Fruit fly (Drosophila melanogaster) whole organism, wandering third instar larva: Measurements from ENCODE around the gene jv.

Source experiments
- Abd-B ChIP-seq: fragments of >200 bp; optimal IDR thresholded peaks from 2 replicates; lab custom pipeline; 2017; ENCODE audit warnings: missing biosample characterization, missing genetic modification characterization
- CG32264 ChIP-seq: fragments of 200-800 bp; sonication (Bioruptor generic); optimal IDR thresholded peaks from 2 replicates; lab custom pipeline; 2016; ENCODE audit warnings: missing biosample characterization, missing genetic modification characterization
- CG9705 ChIP-seq: fragments of 200-800 bp; sonication (Bioruptor generic); optimal IDR thresholded peaks from 2 replicates; lab custom pipeline; 2018; ENCODE audit warnings: missing biosample characterization, mild to moderate bottlenecking, missing genetic modification characterization
- Dfd ChIP-seq: fragments of >200 bp; optimal IDR thresholded peaks from 2 replicates; lab custom pipeline; 2017; ENCODE audit warnings: missing biosample characterization, missing genetic modification characterization
- Dif ChIP-seq: fragments of 200-275, 200-300 bp; sonication (Bioruptor generic); optimal IDR thresholded peaks from 2 replicates; lab custom pipeline; 2018; ENCODE audit warnings: missing biosample characterization, missing genetic modification characterization; ENCODE audit not compliant: partially characterized antibody
- GATAd ChIP-seq: sonication (Bioruptor generic); optimal IDR thresholded peaks from 2 replicates; lab custom pipeline; 2016; ENCODE audit warnings: missing biosample characterization, missing genetic modification characterization
- HLH106 ChIP-seq: fragments of 200-800 bp; optimal IDR thresholded peaks from 3 replicates; lab custom pipeline; 2019; ENCODE audit warnings: missing biosample characterization, mild to moderate bottlenecking, missing genetic modification characterization, moderate library complexity
- Hnf4 ChIP-seq: fragments of 200-800 bp; sonication (Bioruptor generic); optimal IDR thresholded peaks from 2 replicates; lab custom pipeline; 2016; ENCODE audit warnings: missing biosample characterization, mild to moderate bottlenecking, missing genetic modification characterization
- Hr78 ChIP-seq: fragments of >200 bp; optimal IDR thresholded peaks from 2 replicates; lab custom pipeline; 2017; ENCODE audit warnings: missing biosample characterization, missing genetic modification characterization
- Hr83 ChIP-seq: fragments of 200-300 bp; sonication (Bioruptor generic); optimal IDR thresholded peaks from 2 replicates; lab custom pipeline; 2016; ENCODE audit warnings: missing biosample characterization, mild to moderate bottlenecking, missing genetic modification characterization, moderate library complexity; ENCODE audit not compliant: poor library complexity, severe bottlenecking
- Jra ChIP-seq: sonication (Bioruptor generic); optimal IDR thresholded peaks from 2 replicates; lab custom pipeline; 2016; ENCODE audit warnings: missing biosample characterization, missing genetic modification characterization
- Mio ChIP-seq: sonication (Bioruptor generic); optimal IDR thresholded peaks from 2 replicates; lab custom pipeline; 2016; ENCODE audit warnings: missing biosample characterization, missing genetic modification characterization
- Myc ChIP-seq: fragments of >200 bp; optimal IDR thresholded peaks from 2 replicates; lab custom pipeline; 2017
- N ChIP-seq: fragments of >200 bp; optimal IDR thresholded peaks from 2 replicates; lab custom pipeline; 2018; ENCODE audit warnings: missing biosample characterization, missing external identifiers, missing genetic modification characterization
- OdsH ChIP-seq: fragments of 200-800 bp; sonication (Bioruptor generic); optimal IDR thresholded peaks from 2 replicates; lab custom pipeline; 2016; ENCODE audit warnings: missing biosample characterization, mild to moderate bottlenecking, missing genetic modification characterization
- Rel ChIP-seq, 2 experiments: fragments of 200-800 bp; sonication (Bioruptor generic) in 1 of 2; optimal IDR thresholded peaks; 2 replicates in 1 of 2; 3 replicates in 1 of 2; lab custom pipeline; 2016 to 2019; ENCODE audit warnings: mild to moderate bottlenecking in 2 of 2, missing biosample characterization in 2 of 2, missing genetic modification characterization in 2 of 2, moderate library complexity in 1 of 2
- Sp1 ChIP-seq: fragments of 200-800 bp; sonication (Bioruptor generic); optimal IDR thresholded peaks from 3 replicates; lab custom pipeline; 2019; ENCODE audit warnings: missing biosample characterization, mild to moderate bottlenecking, missing genetic modification characterization, moderate library complexity
- Vsx2 ChIP-seq: fragments of 200-300, 225-300 bp; sonication (Bioruptor generic); optimal IDR thresholded peaks from 2 replicates; lab custom pipeline; 2018; ENCODE audit warnings: missing biosample characterization, missing genetic modification characterization; ENCODE audit not compliant: partially characterized antibody
- br ChIP-seq: fragments of 200-800 bp; sonication (Bioruptor generic); optimal IDR thresholded peaks from 2 replicates; lab custom pipeline; 2016; ENCODE audit warnings: missing biosample characterization, missing genetic modification characterization
- brk ChIP-seq: fragments of 200-800 bp; sonication (Bioruptor generic); optimal IDR thresholded peaks from 2 replicates; lab custom pipeline; 2016; ENCODE audit warnings: missing biosample characterization, mild to moderate bottlenecking, missing genetic modification characterization
- dl ChIP-seq, 2 experiments: fragments of 175-275, 200-275 bp in 1 of 2; fragments of 200-275 bp in 1 of 2; sonication (Bioruptor generic); optimal IDR thresholded peaks; lab custom pipeline; 2018; ENCODE audit warnings: mild to moderate bottlenecking in 2 of 2, missing biosample characterization in 2 of 2, missing genetic modification characterization in 2 of 2, moderate library complexity in 2 of 2; ENCODE audit not compliant: partially characterized antibody in 2 of 2, insufficient read depth in 1 of 2
- dmrt93B ChIP-seq: fragments of 200-800 bp; sonication (Bioruptor generic); optimal IDR thresholded peaks from 2 replicates; lab custom pipeline; 2018; ENCODE audit warnings: missing biosample characterization, mild to moderate bottlenecking, missing genetic modification characterization
- dsf ChIP-seq: sonication (Bioruptor generic); optimal IDR thresholded peaks from 2 replicates; lab custom pipeline; 2016; ENCODE audit warnings: missing biosample characterization, missing genetic modification characterization, borderline replicate concordance
- foxo ChIP-seq, 2 experiments: fragments of 200-800 bp; sonication (Bioruptor generic); optimal IDR thresholded peaks; 2 replicates in 1 of 2; 3 replicates in 1 of 2; lab custom pipeline; 2016 to 2017; ENCODE audit warnings: missing biosample characterization in 2 of 2, missing genetic modification characterization in 2 of 2
- fru ChIP-seq: fragments of 200-800 bp; sonication (Bioruptor generic); optimal IDR thresholded peaks from 3 replicates; lab custom pipeline; 2016; ENCODE audit warnings: missing biosample characterization, mild to moderate bottlenecking, missing genetic modification characterization
- h ChIP-seq: fragments of 200-800 bp; sonication (Bioruptor generic); optimal IDR thresholded peaks from 3 replicates; lab custom pipeline; 2016; ENCODE audit warnings: missing biosample characterization, mild to moderate bottlenecking, missing genetic modification characterization
- jim ChIP-seq: fragments of 175-275, 200-325 bp; sonication (Bioruptor generic); optimal IDR thresholded peaks from 2 replicates; lab custom pipeline; 2016; ENCODE audit warnings: missing biosample characterization, mild to moderate bottlenecking, missing genetic modification characterization
- lola ChIP-seq: fragments of >200 bp; optimal IDR thresholded peaks from 2 replicates; lab custom pipeline; 2017; ENCODE audit warnings: missing biosample characterization, missing genetic modification characterization
- psq ChIP-seq: fragments of 200-800 bp; sonication (Bioruptor generic); optimal IDR thresholded peaks from 3 replicates; lab custom pipeline; 2017; ENCODE audit warnings: missing biosample characterization, mild to moderate bottlenecking, missing genetic modification characterization, moderate library complexity
- rgr ChIP-seq: fragments of 200-800 bp; sonication (Bioruptor generic); optimal IDR thresholded peaks from 3 replicates; lab custom pipeline; 2016; ENCODE audit warnings: missing biosample characterization, mild to moderate bottlenecking, missing genetic modification characterization
- sage ChIP-seq: fragments of 200-800 bp; sonication (Bioruptor generic); optimal IDR thresholded peaks from 2 replicates; lab custom pipeline; 2016; ENCODE audit warnings: missing biosample characterization, mild to moderate bottlenecking, missing genetic modification characterization
- sv ChIP-seq: fragments of 200-800 bp; sonication (Bioruptor generic); optimal IDR thresholded peaks from 3 replicates; lab custom pipeline; 2016; ENCODE audit warnings: missing biosample characterization, missing genetic modification characterization
- tai ChIP-seq: sonication (Bioruptor generic); optimal IDR thresholded peaks from 2 replicates; lab custom pipeline; 2016; ENCODE audit warnings: missing biosample characterization, missing genetic modification characterization
- usp ChIP-seq: fragments of >200 bp; optimal IDR thresholded peaks from 2 replicates; lab custom pipeline; 2017; ENCODE audit warnings: missing biosample characterization, missing genetic modification characterization
- woc ChIP-seq: sonication (Bioruptor generic); optimal IDR thresholded peaks from 2 replicates; lab custom pipeline; 2016; ENCODE audit warnings: missing biosample characterization, mild to moderate bottlenecking, missing genetic modification characterization

jv gene

DNA sequence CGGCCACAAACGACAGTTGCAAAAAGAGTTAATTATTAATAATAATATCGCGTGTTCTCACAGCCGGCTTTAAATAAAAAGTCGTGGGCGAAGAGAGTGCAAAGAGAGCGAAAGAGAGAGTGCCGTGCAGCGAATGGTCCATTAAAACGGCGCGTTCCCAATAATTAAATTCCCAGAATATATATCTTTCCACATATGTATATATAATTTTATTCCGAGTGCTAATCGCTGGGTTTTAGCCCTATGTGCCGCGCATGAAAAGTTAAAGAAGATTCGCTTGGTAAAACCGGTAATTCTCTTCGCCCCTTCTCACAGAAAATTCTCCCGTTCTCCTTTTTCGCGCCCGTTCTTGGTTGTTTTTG, 38.3 kb downstream of the jv start:
- TF ChIP-seq Dif (GFP tag; lab: Kevin White, UChicago), result no peak
- TF ChIP-seq sage (GFP tag; lab: Kevin White, UChicago), result peak; percentile 49

dm6 chr3L:6550178-6550977, 38.9 kb downstream of the jv start, which contains the start of gene MCU:
TSS of gene MCU (plus strand) at chr3L:6550738.
- no peak for TF ChIP-seq GATAd (GFP tag; lab: Kevin White, UChicago)
- no peak for TF ChIP-seq usp
- TF ChIP-seq Vsx2 (GFP tag; lab: Kevin White, UChicago), result no peak
- TF ChIP-seq lola (GFP tag; lab: Kevin White, UChicago), result no peak
- TF ChIP-seq rgr (GFP tag; lab: Kevin White, UChicago), result peak; percentile 34
- peak; percentile 70 for TF ChIP-seq Hr83 (GFP tag; lab: Kevin White, UChicago)
- TF ChIP-seq dsf, result no peak
- peak; percentile 87 for TF ChIP-seq Myc
- TF ChIP-seq Mio, result no peak
- TF ChIP-seq sage (GFP tag; lab: Kevin White, UChicago), result no peak
- TF ChIP-seq Hnf4 (GFP tag; lab: Kevin White, UChicago), result peak; percentile 33
- no peak for TF ChIP-seq dl (GFP tag; optimal IDR thresholded peaks at IDR 0.05; lab: Kevin White, UChicago; ENCODE audit: insufficient read depth in 1 of 2, partially characterized antibody in 2 of 2)
- no peak for TF ChIP-seq Hr78 (GFP tag; lab: Kevin White, UChicago)
- no peak for TF ChIP-seq CG32264 (GFP tag; lab: Kevin White, UChicago)
- TF ChIP-seq CG9705, result no peak
- no peak for TF ChIP-seq woc (GFP tag; lab: Kevin White, UChicago)
- TF ChIP-seq fru (GFP tag; lab: Kevin White, UChicago), result peak; percentile 13
- no peak for TF ChIP-seq jim (GFP tag; lab: Kevin White, UChicago)
- TF ChIP-seq Sp1, result no peak
- no peak for TF ChIP-seq Dfd (GFP tag; lab: Kevin White, UChicago)
- no peak for TF ChIP-seq psq (GFP tag; lab: Kevin White, UChicago)
- no peak for TF ChIP-seq OdsH
- peak; percentile 22 for TF ChIP-seq h (GFP tag; lab: Kevin White, UChicago)
- TF ChIP-seq N (GFP tag; lab: Kevin White, UChicago), result no peak
- TF ChIP-seq Jra, result peak; percentile 65
- peak; percentile 8 for TF ChIP-seq Dif (GFP tag; lab: Kevin White, UChicago)
- TF ChIP-seq brk (GFP tag; lab: Kevin White, UChicago), result peak; percentile 79
- TF ChIP-seq tai (GFP tag; lab: Kevin White, UChicago), result peak; percentile 44
- TF ChIP-seq Abd-B, result no peak
- no peak for TF ChIP-seq HLH106 (tag; lab: Kevin White, UChicago)
- no peak for TF ChIP-seq Rel (GFP tag; optimal IDR thresholded peaks at IDR 0.05; lab: Kevin White, UChicago)
- TF ChIP-seq Rel (tag; optimal IDR thresholded peaks at IDR 0.05; lab: Kevin White, UChicago), result no peak
- TF ChIP-seq sv (GFP tag; lab: Kevin White, UChicago), result no peak
- TF ChIP-seq br (GFP tag; lab: Kevin White, UChicago), result no peak
- no peak for TF ChIP-seq foxo (GFP tag; optimal IDR thresholded peaks at IDR 0.05; lab: Kevin White, UChicago)

DNA sequence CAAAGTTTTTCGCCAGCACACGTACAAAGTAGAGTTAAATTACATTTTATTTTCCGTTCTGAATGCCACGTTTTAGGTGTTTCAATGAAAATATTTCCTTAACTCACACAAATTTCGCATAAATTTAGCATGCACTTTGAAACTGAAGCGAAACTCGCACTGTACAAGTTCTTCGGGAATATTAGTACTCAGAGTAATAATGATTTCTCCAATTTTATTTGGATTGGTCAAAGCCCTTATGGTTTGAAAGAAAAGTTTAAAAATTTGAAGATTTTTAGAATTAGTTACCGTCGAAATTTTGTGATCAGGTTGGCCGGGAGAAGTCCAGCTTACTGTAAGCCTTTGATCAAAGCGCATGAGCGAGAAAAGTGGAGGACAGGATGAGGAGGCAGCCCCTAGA, 58.9 kb downstream of the jv start, which contains the start of gene betaTub65B:
Gene betaTub65B, plus strand, starts transcription at position 301 of the 400 bp plus-strand sequence.
- TF ChIP-seq GATAd (GFP tag; lab: Kevin White, UChicago) (no peak), dmrt93B (no peak)
- TF ChIP-seq, all 38 proteins: peak for 0
